Worm (Caenorhabditis elegans): ENCODE results near the gene snpn-1.

ce11 chrIV:5108971-5109370 lies 18.1 kb upstream of the snpn-1 start:
- no peak for TF ChIP-seq him-1 (tag; optimal IDR thresholded peaks at IDR 0.05)
- TF ChIP-seq dao-5 (tag; optimal IDR thresholded peaks at IDR 0.05) = no peak

Data from whole organism, L4/young adult.